Worm (Caenorhabditis elegans) whole organism, L4 larva: ENCODE results near the gene R13H7.2.

Experiments
- T20F7.1 ChIP-seq: fragments of 200-800 bp; sonication (Bioruptor generic); optimal IDR thresholded peaks from 2 replicates; lab custom pipeline; 2018; ENCODE audit warnings: mild to moderate bottlenecking, missing genetic modification characterization, missing compliant biosample characterization
- aly-2 ChIP-seq: sonication (generic microtip); optimal IDR thresholded peaks from 2 replicates; lab custom pipeline; 2018; ENCODE audit warnings: missing biosample characterization, missing genetic modification characterization
- ceh-82 ChIP-seq: sonication (generic microtip); optimal IDR thresholded peaks from 2 replicates; lab custom pipeline; 2017; ENCODE audit warnings: missing biosample characterization, missing genetic modification characterization
- dpl-1 ChIP-seq: fragments of 150-350 bp; optimal IDR thresholded peaks from 2 replicates; lab custom pipeline; 2014; ENCODE audit warnings: missing biosample characterization, missing genetic modification reagents, missing genetic modification characterization
- hif-1 ChIP-seq, 2 experiments: sonication (generic microtip); optimal IDR thresholded peaks; 2 replicates each; lab custom pipeline; 2016 to 2017; ENCODE audit warnings: missing compliant biosample characterization in 2 of 2, missing genetic modification characterization in 2 of 2, missing genetic modification reagents in 2 of 2, missing genotype in 2 of 2, mild to moderate bottlenecking in 1 of 2
- nhr-10 ChIP-seq: fragments of 150-350 bp; optimal IDR thresholded peaks from 2 replicates; lab custom pipeline; 2014; ENCODE audit warnings: missing biosample characterization, missing genetic modification characterization
- nhr-25 ChIP-seq: sonication (generic microtip); optimal IDR thresholded peaks from 2 replicates; lab custom pipeline; 2017; ENCODE audit warnings: missing genetic modification characterization, mild to moderate bottlenecking, missing compliant biosample characterization, antibody characterized with exemption, moderate library complexity, borderline replicate concordance; ENCODE audit not compliant: insufficient read depth
- nhr-28 ChIP-seq: fragments of 150-350 bp; optimal IDR thresholded peaks from 2 replicates; lab custom pipeline; 2014; ENCODE audit warnings: missing biosample characterization, missing genetic modification characterization
- nhr-77 ChIP-seq: fragments of 150-350 bp; optimal IDR thresholded peaks from 2 replicates; lab custom pipeline; 2014; ENCODE audit warnings: missing biosample characterization, missing genetic modification characterization
- snpc-4 ChIP-seq: fragments of 150-350 bp; optimal IDR thresholded peaks from 2 replicates; lab custom pipeline; 2014; ENCODE audit warnings: missing biosample characterization, missing genetic modification characterization
- tra-1 ChIP-seq: fragments of 200-800 bp; sonication (Bioruptor generic); IDR thresholded peaks from 2 replicates; pipeline ENCODE4 v1.3.6; 2022; ENCODE audit warnings: missing genetic modification reagents, missing genetic modification characterization, missing compliant biosample characterization
- unc-39 ChIP-seq: sonication (generic microtip); optimal IDR thresholded peaks from 2 replicates; lab custom pipeline; 2017; ENCODE audit warnings: missing biosample characterization, missing genetic modification characterization
- ztf-11 ChIP-seq: fragments of 150-350 bp; optimal IDR thresholded peaks from 2 replicates; lab custom pipeline; 2014; ENCODE audit warnings: missing biosample characterization, missing genetic modification characterization

DNA sequence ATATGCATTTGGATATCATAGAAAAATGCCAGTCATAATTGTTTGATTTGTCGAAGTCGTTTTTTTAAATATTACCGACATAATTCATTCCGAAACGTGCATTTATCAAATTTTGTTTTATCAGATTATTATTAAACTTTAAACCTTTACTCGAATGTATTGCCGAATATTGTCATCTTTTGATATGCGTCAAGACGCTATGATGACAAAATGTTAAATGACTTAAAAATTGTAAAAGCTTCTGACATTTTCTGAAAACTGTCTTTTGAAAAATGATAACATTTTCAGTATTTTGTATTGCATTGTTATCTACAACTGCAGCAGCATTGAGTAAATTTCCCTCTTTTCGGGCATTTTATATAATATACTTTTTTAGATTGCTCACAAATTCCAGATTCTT is 34.5 kb downstream of the R13H7.2 start, which contains the start of gene H20E11.3:
- TF ChIP-seq ceh-82 (tag; lab: Kevin White, UChicago): no peak
- no peak for TF ChIP-seq nhr-25 (tag; lab: Kevin White, UChicago)
- TF ChIP-seq nhr-77 (tag; lab: Kevin White, UChicago): no peak
- no peak for TF ChIP-seq nhr-28
- no peak for TF ChIP-seq unc-39
- TF ChIP-seq ztf-11 (tag; lab: Kevin White, UChicago): no peak
- TF ChIP-seq dpl-1: no peak
- TF ChIP-seq snpc-4 (tag; lab: Kevin White, UChicago): no peak
- no peak for TF ChIP-seq tra-1 (GFP tag; lab: Robert Waterston, UW)
- TF ChIP-seq nhr-10 (tag; lab: Kevin White, UChicago): no peak
- no peak for TF ChIP-seq aly-2 (tag; lab: Kevin White, UChicago)
- TF ChIP-seq T20F7.1: no peak
- no peak for TF ChIP-seq hif-1 (tag; optimal IDR thresholded peaks at IDR 0.05; lab: Kevin White, UChicago)
